Worm (Caenorhabditis elegans) whole organism, L1 larva: ENCODE measurements around the gene nlp-36.

Experiments used
- fkh-10 ChIP-seq: sonication (generic microtip); optimal IDR thresholded peaks from 2 replicates; lab custom pipeline; 2017; ENCODE audit warnings: missing biosample characterization, missing genetic modification reagents, missing genetic modification characterization
- unc-62 ChIP-seq: fragments of 150-350 bp; optimal IDR thresholded peaks from 2 replicates; lab custom pipeline; 2014; ENCODE audit warnings: missing biosample characterization, missing genetic modification reagents, missing genetic modification characterization
- ztf-11 ChIP-seq, 2 experiments: sonication (generic microtip); optimal IDR thresholded peaks; 2 replicates each; lab custom pipeline; 2016 to 2017; ENCODE audit warnings: missing genetic modification characterization in 2 of 2, missing biosample characterization in 1 of 2, missing compliant biosample characterization in 1 of 2

DNA sequence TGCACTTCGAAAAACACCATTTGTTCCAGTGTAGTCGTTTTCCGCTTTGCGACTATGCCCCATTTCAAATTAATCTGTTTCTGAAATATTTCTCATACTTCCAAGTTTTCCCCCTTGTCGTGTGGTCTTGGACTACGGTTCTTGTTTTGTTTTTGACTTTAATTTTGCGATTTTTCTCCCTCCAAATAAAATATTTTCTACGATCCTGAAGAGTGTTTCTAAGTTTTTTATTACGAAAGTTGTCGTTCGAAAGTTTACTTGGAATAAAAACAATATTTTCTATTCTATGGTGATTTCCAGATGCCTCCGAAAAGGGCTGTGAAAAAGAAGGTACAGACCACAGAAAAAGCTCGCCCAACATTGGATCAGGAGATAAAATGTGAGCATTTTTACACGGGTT, 20.7 kb upstream of the nlp-36 start, which contains the start of gene tag-342:
- TF ChIP-seq ztf-11 (tag; optimal IDR thresholded peaks at IDR 0.05; lab: Kevin White, UChicago) (no peak), unc-62 (no peak), fkh-10 (GFP tag; lab: Kevin White, UChicago) (no peak)
